Fruit fly (Drosophila melanogaster) whole organism, embryonic: ENCODE data around the gene Cyp4d20.

ENCODE experiments used
- Antp ChIP-seq: fragments of 200-800 bp; sonication (Bioruptor generic); optimal IDR thresholded peaks from 3 replicates; lab custom pipeline; 2016; ENCODE audit warnings: missing biosample characterization, missing genetic modification characterization
- B-H2 ChIP-seq: fragments of 200-800 bp; sonication (Bioruptor generic); optimal IDR thresholded peaks from 2 replicates; lab custom pipeline; 2018; ENCODE audit warnings: missing biosample characterization, mild to moderate bottlenecking, missing genetic modification characterization
- Bgb ChIP-seq: fragments of 200-800 bp; sonication (Bioruptor generic); IDR thresholded peaks from 2 replicates; pipeline ENCODE4 v1.3.6; 2022; ENCODE audit warnings: missing biosample characterization, missing genetic modification characterization; ENCODE audit not compliant: partially characterized antibody
- C15 ChIP-seq: fragments of 200-800 bp; sonication (Bioruptor generic); IDR thresholded peaks from 3 replicates; pipeline ENCODE4 v1.3.6; 2022; ENCODE audit warnings: missing biosample characterization, missing genetic modification characterization
- CG10209 ChIP-seq: fragments of 200-800 bp; sonication (Bioruptor generic); optimal IDR thresholded peaks from 3 replicates; lab custom pipeline; 2017; ENCODE audit warnings: missing biosample characterization, mild to moderate bottlenecking, missing genetic modification characterization, missing genetic modification reagents
- CG10979 ChIP-seq: fragments of 200-800 bp; sonication (Bioruptor generic); optimal IDR thresholded peaks from 2 replicates; lab custom pipeline; 2018; ENCODE audit warnings: missing biosample characterization, mild to moderate bottlenecking, missing genetic modification characterization, moderate library complexity
- CG12104 ChIP-seq: fragments of 200-800 bp; sonication (Bioruptor generic); optimal IDR thresholded peaks from 3 replicates; lab custom pipeline; 2016; ENCODE audit warnings: missing biosample characterization, missing genetic modification characterization
- CG12391 ChIP-seq: fragments of 200-800 bp; sonication (Bioruptor generic); optimal IDR thresholded peaks from 3 replicates; lab custom pipeline; 2018; ENCODE audit warnings: missing biosample characterization, mild to moderate bottlenecking, missing genetic modification characterization, moderate library complexity
- CG12769 ChIP-seq: fragments of 200-800 bp; sonication (Bioruptor generic); optimal IDR thresholded peaks from 2 replicates; lab custom pipeline; 2019; ENCODE audit warnings: missing biosample characterization, mild to moderate bottlenecking, missing genetic modification characterization, moderate library complexity
- CG13775 ChIP-seq: fragments of 200-800 bp; sonication (Bioruptor generic); optimal IDR thresholded peaks from 3 replicates; lab custom pipeline; 2017; ENCODE audit warnings: missing biosample characterization, mild to moderate bottlenecking, missing genetic modification characterization
- CG17186 ChIP-seq: fragments of 200-800 bp; sonication (Bioruptor generic); optimal IDR thresholded peaks from 3 replicates; lab custom pipeline; 2017; ENCODE audit warnings: missing biosample characterization, missing genetic modification reagents, missing genetic modification characterization
- CG17361 ChIP-seq: fragments of 200-800 bp; sonication (Bioruptor generic); IDR thresholded peaks from 3 replicates; pipeline ENCODE4 v1.3.6; 2022; ENCODE audit warnings: missing biosample characterization, missing genetic modification characterization
- CG2199 ChIP-seq: fragments of 200-800 bp; sonication (Bioruptor generic); IDR thresholded peaks from 3 replicates; pipeline ENCODE4 v1.3.6; 2022; ENCODE audit warnings: missing biosample characterization, missing genetic modification characterization
- CG34224 ChIP-seq: fragments of 200-800 bp; sonication (Bioruptor generic); IDR thresholded peaks from 3 replicates; pipeline ENCODE4 v1.3.6; 2022; ENCODE audit warnings: missing biosample characterization, missing genetic modification characterization; ENCODE audit not compliant: partially characterized antibody
- CG43689 ChIP-seq: fragments of 200-800 bp; sonication (Bioruptor generic); IDR thresholded peaks from 2 replicates; pipeline ENCODE4 v1.3.6; 2022; ENCODE audit warnings: missing biosample characterization, missing genetic modification characterization
- CG6254 ChIP-seq: fragments of 200-800 bp; sonication (Bioruptor generic); optimal IDR thresholded peaks from 3 replicates; lab custom pipeline; 2017; ENCODE audit warnings: mild to moderate bottlenecking, missing biosample characterization, missing genetic modification reagents, missing genetic modification characterization
- CG7963 ChIP-seq: fragments of 200-800 bp; sonication (Bioruptor generic); IDR thresholded peaks from 3 replicates; pipeline ENCODE4 v1.3.6; 2022; ENCODE audit warnings: missing biosample characterization, missing genetic modification characterization; ENCODE audit not compliant: partially characterized antibody
- CG7987 ChIP-seq: fragments of 200-800 bp; sonication (Bioruptor generic); optimal IDR thresholded peaks from 2 replicates; lab custom pipeline; 2018; ENCODE audit warnings: missing biosample characterization, mild to moderate bottlenecking, missing genetic modification characterization, moderate library complexity
- CG9215 ChIP-seq: fragments of 200-800 bp; sonication (Bioruptor generic); IDR thresholded peaks from 2 replicates; pipeline ENCODE4 v1.3.6; 2022; ENCODE audit warnings: missing biosample characterization, missing genetic modification characterization
- CG9932 ChIP-seq: fragments of 200-800 bp; sonication (Bioruptor generic); IDR thresholded peaks from 2 replicates; pipeline ENCODE4 v1.3.6; 2022; ENCODE audit warnings: missing biosample characterization, missing genetic modification characterization
- CHES-1-like ChIP-seq: fragments of 200-800 bp; sonication (Bioruptor generic); optimal IDR thresholded peaks from 2 replicates; lab custom pipeline; 2016; ENCODE audit warnings: missing biosample characterization, missing genetic modification characterization
- D19A ChIP-seq: fragments of 200-800 bp; optimal IDR thresholded peaks from 3 replicates; lab custom pipeline; 2019; ENCODE audit warnings: missing biosample characterization, mild to moderate bottlenecking, missing genetic modification characterization, moderate library complexity
- Dp ChIP-seq: fragments of 200-800 bp; sonication (Bioruptor generic); optimal IDR thresholded peaks from 2 replicates; lab custom pipeline; 2018; ENCODE audit warnings: missing biosample characterization, mild to moderate bottlenecking, missing genetic modification characterization, moderate library complexity
- HLH4C ChIP-seq: fragments of 200-800 bp; sonication (Bioruptor generic); IDR thresholded peaks from 3 replicates; pipeline ENCODE4 v1.3.6; 2022; ENCODE audit warnings: missing biosample characterization, missing genetic modification characterization; ENCODE audit not compliant: partially characterized antibody
- Hr78 ChIP-seq, 2 experiments: fragments of 200-800 bp in 1 of 2; fragments of >200 bp in 1 of 2; sonication (Bioruptor generic) in 1 of 2; optimal IDR thresholded peaks; 2 replicates each; lab custom pipeline; 2017 to 2019; ENCODE audit warnings: missing biosample characterization in 2 of 2, missing genetic modification characterization in 2 of 2, mild to moderate bottlenecking in 1 of 2, moderate library complexity in 1 of 2
- MBD-R2 ChIP-seq: fragments of 200-800 bp; sonication (Bioruptor generic); IDR thresholded peaks from 2 replicates; pipeline ENCODE4 v1.3.6; 2022; ENCODE audit warnings: missing biosample characterization, missing genetic modification characterization
- MTF-1 ChIP-seq: fragments of 200-800 bp; sonication (Bioruptor generic); optimal IDR thresholded peaks from 2 replicates; lab custom pipeline; 2018; ENCODE audit warnings: missing biosample characterization, mild to moderate bottlenecking, missing genetic modification characterization, borderline replicate concordance
- NfI ChIP-seq: fragments of 200-800 bp; sonication (Bioruptor generic); optimal IDR thresholded peaks from 3 replicates; lab custom pipeline; 2018; ENCODE audit warnings: missing biosample characterization, mild to moderate bottlenecking, missing genetic modification characterization, moderate library complexity
- Xrp1 ChIP-seq: fragments of 200-800 bp; sonication (Bioruptor generic); IDR thresholded peaks from 2 replicates; pipeline ENCODE4 v1.3.6; 2022; ENCODE audit warnings: missing biosample characterization, missing genetic modification characterization
- bbx ChIP-seq: fragments of 200-800 bp; sonication (Bioruptor generic); IDR thresholded peaks from 2 replicates; pipeline ENCODE4 v1.3.6; 2022; ENCODE audit warnings: missing biosample characterization, missing genetic modification characterization; ENCODE audit not compliant: partially characterized antibody
- bcd ChIP-seq: fragments of 200-800 bp; sonication (Bioruptor generic); optimal IDR thresholded peaks from 2 replicates; lab custom pipeline; 2017; ENCODE audit warnings: missing biosample characterization, mild to moderate bottlenecking, missing genetic modification characterization
- bsh ChIP-seq, 2 experiments: fragments of 200-800 bp; sonication (Bioruptor generic); optimal IDR thresholded peaks; 2 replicates each; lab custom pipeline; 2017 to 2018; ENCODE audit warnings: mild to moderate bottlenecking in 2 of 2, missing biosample characterization in 2 of 2, missing genetic modification characterization in 2 of 2, moderate library complexity in 1 of 2
- danr ChIP-seq: fragments of 200-800 bp; sonication (Bioruptor generic); IDR thresholded peaks from 2 replicates; pipeline ENCODE4 v1.3.6; 2022; ENCODE audit warnings: missing biosample characterization, missing genetic modification characterization
- dmrt99B ChIP-seq: fragments of 200-800 bp; sonication (Bioruptor generic); optimal IDR thresholded peaks from 2 replicates; lab custom pipeline; 2018; ENCODE audit warnings: missing biosample characterization, mild to moderate bottlenecking, missing genetic modification characterization, moderate library complexity
- dpn ChIP-seq, 2 experiments: fragments of 200-800 bp; sonication (Bioruptor generic); optimal IDR thresholded peaks; 3 replicates each; lab custom pipeline; 2016; ENCODE audit warnings: missing biosample characterization in 2 of 2, missing genetic modification characterization in 2 of 2
- emc ChIP-seq: fragments of 200-800 bp; sonication (Bioruptor generic); optimal IDR thresholded peaks from 2 replicates; lab custom pipeline; 2016; ENCODE audit warnings: missing biosample characterization, missing genetic modification characterization
- fd3F ChIP-seq: fragments of 200-800 bp; sonication (Bioruptor generic); optimal IDR thresholded peaks from 2 replicates; lab custom pipeline; 2018; ENCODE audit warnings: missing biosample characterization, mild to moderate bottlenecking, missing genetic modification characterization, moderate library complexity
- fd96Cb ChIP-seq: fragments of 200-800 bp; sonication (Bioruptor generic); optimal IDR thresholded peaks from 2 replicates; lab custom pipeline; 2018; ENCODE audit warnings: missing biosample characterization, mild to moderate bottlenecking, missing genetic modification characterization, moderate library complexity
- grn ChIP-seq: fragments of 200-800 bp; sonication (Bioruptor generic); optimal IDR thresholded peaks from 3 replicates; lab custom pipeline; 2017; ENCODE audit warnings: missing biosample characterization, missing genetic modification characterization
- gsb ChIP-seq: fragments of 200-800 bp; sonication (Bioruptor generic); IDR thresholded peaks from 2 replicates; pipeline ENCODE4 v1.3.6; 2022; ENCODE audit warnings: missing biosample characterization, missing genetic modification characterization
- hbn ChIP-seq: fragments of 200-800 bp; sonication (Bioruptor generic); IDR thresholded peaks from 2 replicates; pipeline ENCODE4 v1.3.6; 2022; ENCODE audit warnings: missing biosample characterization, missing genetic modification characterization; ENCODE audit not compliant: partially characterized antibody
- insv ChIP-seq, 2 experiments: fragments of 200-800 bp; sonication (Bioruptor generic); optimal IDR thresholded peaks; 3 replicates each; lab custom pipeline; 2016 to 2018; ENCODE audit warnings: missing biosample characterization in 2 of 2, missing genetic modification characterization in 2 of 2
- klu ChIP-seq: fragments of 200-800 bp; sonication (Bioruptor generic); IDR thresholded peaks from 2 replicates; pipeline ENCODE4 v1.3.6; 2022; ENCODE audit warnings: missing biosample characterization, missing genetic modification characterization
- lilli ChIP-seq: fragments of 200-800 bp; sonication (Bioruptor generic); optimal IDR thresholded peaks from 3 replicates; lab custom pipeline; 2016; ENCODE audit warnings: missing biosample characterization, missing genetic modification characterization
- pnt ChIP-seq: fragments of 200-800 bp; sonication (Bioruptor generic); optimal IDR thresholded peaks from 3 replicates; lab custom pipeline; 2016; ENCODE audit warnings: missing biosample characterization, missing genetic modification characterization
- sim ChIP-seq: fragments of 200-800 bp; sonication (Bioruptor generic); IDR thresholded peaks from 2 replicates; pipeline ENCODE4 v1.3.6; 2022; ENCODE audit warnings: missing biosample characterization, missing genetic modification characterization
- tgo ChIP-seq: fragments of 200-800 bp; sonication (Bioruptor generic); IDR thresholded peaks from 3 replicates; pipeline ENCODE4 v1.3.6; 2022; ENCODE audit warnings: missing biosample characterization, missing genetic modification characterization
- tx ChIP-seq: fragments of 200-800 bp; sonication (Bioruptor generic); optimal IDR thresholded peaks from 2 replicates; lab custom pipeline; 2016; ENCODE audit warnings: missing biosample characterization, missing genetic modification characterization
- unc-4 ChIP-seq: fragments of 200-800 bp; sonication (Bioruptor generic); IDR thresholded peaks from 2 replicates; pipeline ENCODE4 v1.3.6; 2022; ENCODE audit warnings: missing biosample characterization, missing genetic modification characterization; ENCODE audit not compliant: partially characterized antibody

Cyp4d20 gene

dm6 chr3L:2467424-2467838, 10.8 kb downstream of the Cyp4d20 start (continued):
- TF ChIP-seq Hr78 (GFP tag; optimal IDR thresholded peaks at IDR 0.05; lab: Kevin White, UChicago): peak in 1 of 2 experiments; percentile 30
- peak; percentile 84 for TF ChIP-seq CG10979 (tag; lab: Kevin White, UChicago)
- peak; percentile 62 for TF ChIP-seq CG13775
- no peak for TF ChIP-seq fd3F (GFP tag; lab: Kevin White, UChicago)
- TF ChIP-seq CG12769 (tag; lab: Kevin White, UChicago): peak; percentile 14
- TF ChIP-seq CG43689 (GFP tag; lab: Robert Waterston, UW): no peak; the same call in 1 of the 2 replicates
- peak; percentile 63; the same call in 1 of the 2 replicates for TF ChIP-seq sim
- TF ChIP-seq B-H2 (GFP tag; lab: Kevin White, UChicago): no peak
- TF ChIP-seq CG17361 (GFP tag; lab: Robert Waterston, UW): peak; percentile 89
- TF ChIP-seq CG9932 (GFP tag; lab: Robert Waterston, UW): no peak
- peak; percentile 55 for TF ChIP-seq CG10209 (GFP tag; lab: Kevin White, UChicago)
- TF ChIP-seq CG34224 (GFP tag; lab: Robert Waterston, UW): no peak
- TF ChIP-seq hbn: no peak
- TF ChIP-seq bcd (GFP tag; lab: Kevin White, UChicago): peak; percentile 62
- peak; percentile 48 for TF ChIP-seq CG6254
- TF ChIP-seq HLH4C (GFP tag; lab: Robert Waterston, UW): no peak
- peak; percentile 78 for TF ChIP-seq CG12391 (tag; lab: Kevin White, UChicago)
- TF ChIP-seq dpn (GFP tag; optimal IDR thresholded peaks at IDR 0.05; lab: Kevin White, UChicago): peak; percentile 60 to 75
- no peak for TF ChIP-seq CG7987 (GFP tag; lab: Kevin White, UChicago)
- peak; percentile 92 for TF ChIP-seq dmrt99B
- 0 out of 2 replicates have a peak, but pooled peaks have one; percentile 21 for TF ChIP-seq klu (GFP tag; lab: Robert Waterston, UW)
- no peak for TF ChIP-seq Dp
- no peak for TF ChIP-seq danr (GFP tag; lab: Robert Waterston, UW)
- peak; percentile 72 for TF ChIP-seq tgo (GFP tag; lab: Robert Waterston, UW)
- 0 out of 3 replicates have a peak, but pooled peaks have one; percentile 19 for TF ChIP-seq CG2199 (GFP tag; lab: Robert Waterston, UW)
- TF ChIP-seq lilli (GFP tag; lab: Kevin White, UChicago): peak; percentile 55
- peak; percentile 44 for TF ChIP-seq NfI (GFP tag; lab: Kevin White, UChicago)
- peak; percentile 47 for TF ChIP-seq pnt
- peak; percentile 79 for TF ChIP-seq D19A
- TF ChIP-seq bsh (GFP tag; optimal IDR thresholded peaks at IDR 0.05; lab: Kevin White, UChicago): peak; percentile 35 to 62
- TF ChIP-seq CG9215 (GFP tag; lab: Robert Waterston, UW): peak; percentile 35; the same call in 1 of the 2 replicates
- TF ChIP-seq insv (GFP tag; optimal IDR thresholded peaks at IDR 0.05; lab: Kevin White, UChicago): no peak
- TF ChIP-seq Xrp1 (GFP tag; lab: Robert Waterston, UW): peak; percentile 89
- peak; percentile 56 for TF ChIP-seq tx (GFP tag; lab: Kevin White, UChicago)
- TF ChIP-seq CG17186 (GFP tag; lab: Kevin White, UChicago): no peak
- TF ChIP-seq MBD-R2 (GFP tag; lab: Robert Waterston, UW): no peak
- no peak for TF ChIP-seq C15
- TF ChIP-seq gsb: peak; percentile 50; the same call in 1 of the 2 replicates
- peak; percentile 45 for TF ChIP-seq MTF-1 (GFP tag; lab: Kevin White, UChicago)
- TF ChIP-seq unc-4: no peak
- no peak for TF ChIP-seq bbx (GFP tag; lab: Robert Waterston, UW)
- TF ChIP-seq CG7963 (GFP tag; lab: Robert Waterston, UW): no peak
- TF ChIP-seq fd96Cb: peak; percentile 79
- peak; percentile 57 for TF ChIP-seq CG12104 (GFP tag; lab: Kevin White, UChicago)
- TF ChIP-seq Antp (GFP tag; lab: Kevin White, UChicago): no peak
- no peak for TF ChIP-seq grn
- no peak for TF ChIP-seq Bgb (GFP tag; lab: Robert Waterston, UW)
- TF ChIP-seq emc: peak; percentile 3
- TF ChIP-seq CHES-1-like: peak; percentile 47
